Fruit fly (Drosophila melanogaster) whole organism, prepupa: Measurements from ENCODE around the gene CG32091.

Source experiments
- Blimp-1 ChIP-seq: fragments of 200-800 bp; sonication (Bioruptor generic); optimal IDR thresholded peaks from 3 replicates; lab custom pipeline; 2017; ENCODE audit warnings: missing biosample characterization, missing genetic modification characterization, mild to moderate bottlenecking, moderate library complexity, missing genetic modification reagents
- CG10631 ChIP-seq: fragments of 200-800 bp; sonication (Bioruptor generic); optimal IDR thresholded peaks from 2 replicates; lab custom pipeline; 2016; ENCODE audit warnings: missing biosample characterization, missing genetic modification characterization
- CG10669 ChIP-seq: fragments of 200-800 bp; sonication (Bioruptor generic); optimal IDR thresholded peaks from 3 replicates; lab custom pipeline; 2018; ENCODE audit warnings: missing biosample characterization, mild to moderate bottlenecking, missing genetic modification characterization, moderate library complexity
- CG11294 ChIP-seq: fragments of 200-800 bp; sonication (Bioruptor generic); IDR thresholded peaks from 2 replicates; pipeline ENCODE4 v1.3.6; 2022; ENCODE audit warnings: missing biosample characterization, missing genetic modification characterization
- CG11762 ChIP-seq: fragments of 200-800 bp; sonication (Bioruptor generic); optimal IDR thresholded peaks from 3 replicates; lab custom pipeline; 2016; ENCODE audit warnings: missing biosample characterization, missing genetic modification characterization; ENCODE audit not compliant: insufficient read depth
- CG11902 ChIP-seq: fragments of 200-800 bp; sonication (Bioruptor generic); optimal IDR thresholded peaks from 3 replicates; lab custom pipeline; 2016; ENCODE audit warnings: missing biosample characterization, missing genetic modification characterization
- CG15336 ChIP-seq: fragments of 200-800 bp; sonication (Bioruptor generic); IDR thresholded peaks from 2 replicates; pipeline ENCODE4 v1.3.6; 2022; ENCODE audit warnings: missing biosample characterization, missing genetic modification characterization
- CG16779 ChIP-seq: fragments of 200-800 bp; sonication (Bioruptor generic); optimal IDR thresholded peaks from 3 replicates; lab custom pipeline; 2017; ENCODE audit warnings: missing biosample characterization, mild to moderate bottlenecking, missing genetic modification characterization
- CG3032 ChIP-seq: fragments of 200-800 bp; optimal IDR thresholded peaks from 2 replicates; lab custom pipeline; 2019; ENCODE audit warnings: missing biosample characterization, mild to moderate bottlenecking, missing genetic modification characterization, moderate library complexity
- CG31627 ChIP-seq: fragments of 200-800 bp; sonication (Bioruptor generic); optimal IDR thresholded peaks from 3 replicates; lab custom pipeline; 2016; ENCODE audit warnings: missing biosample characterization, missing genetic modification characterization
- CG32006 ChIP-seq: fragments of 200-800 bp; sonication (Bioruptor generic); optimal IDR thresholded peaks from 3 replicates; lab custom pipeline; 2017; ENCODE audit warnings: missing biosample characterization, mild to moderate bottlenecking, missing genetic modification characterization
- CG34406 ChIP-seq: fragments of 200-800 bp; sonication (Bioruptor generic); optimal IDR thresholded peaks from 3 replicates; lab custom pipeline; 2016; ENCODE audit warnings: missing biosample characterization, missing genetic modification characterization
- CG4318 ChIP-seq: fragments of 200-800 bp; sonication (Bioruptor generic); optimal IDR thresholded peaks from 3 replicates; lab custom pipeline; 2017; ENCODE audit warnings: missing biosample characterization, mild to moderate bottlenecking, missing genetic modification characterization
- CG6163 ChIP-seq: fragments of 200-800 bp; sonication (Bioruptor generic); IDR thresholded peaks from 3 replicates; pipeline ENCODE4 v1.3.6; 2022; ENCODE audit warnings: missing biosample characterization, missing genetic modification characterization
- CG6792 ChIP-seq: fragments of 200-800 bp; sonication (Bioruptor generic); optimal IDR thresholded peaks from 3 replicates; lab custom pipeline; 2016; ENCODE audit warnings: missing biosample characterization, missing genetic modification characterization
- CG6808 ChIP-seq: fragments of 200-800 bp; sonication (Bioruptor generic); optimal IDR thresholded peaks from 3 replicates; lab custom pipeline; 2017; ENCODE audit warnings: missing biosample characterization, missing genetic modification characterization, mild to moderate bottlenecking, moderate library complexity, missing genetic modification reagents
- CG6854 ChIP-seq: fragments of 200-800 bp; sonication (Bioruptor generic); optimal IDR thresholded peaks from 2 replicates; lab custom pipeline; 2017; ENCODE audit warnings: missing biosample characterization, mild to moderate bottlenecking, missing genetic modification characterization
- CG7368 ChIP-seq: fragments of 200-800 bp; sonication (Bioruptor generic); optimal IDR thresholded peaks from 3 replicates; lab custom pipeline; 2016; ENCODE audit warnings: missing biosample characterization, missing genetic modification characterization
- CG8119 ChIP-seq: fragments of 200-800 bp; sonication (Bioruptor generic); IDR thresholded peaks from 3 replicates; pipeline ENCODE4 v1.3.6; 2022; ENCODE audit warnings: missing biosample characterization, missing genetic modification characterization
- CG8319 ChIP-seq: fragments of 200-800 bp; sonication (Bioruptor generic); optimal IDR thresholded peaks from 3 replicates; lab custom pipeline; 2016; ENCODE audit warnings: missing biosample characterization, missing genetic modification characterization
- CG8632 ChIP-seq: fragments of 200-800 bp; sonication (Bioruptor generic); optimal IDR thresholded peaks from 3 replicates; lab custom pipeline; 2016; ENCODE audit warnings: missing biosample characterization, missing genetic modification characterization
- CG9139 ChIP-seq: fragments of 200-800 bp; sonication (Bioruptor generic); optimal IDR thresholded peaks from 3 replicates; lab custom pipeline; 2017; ENCODE audit warnings: missing biosample characterization, mild to moderate bottlenecking, missing genetic modification characterization
- Eip75B ChIP-seq: fragments of 200-800 bp; sonication (Bioruptor generic); optimal IDR thresholded peaks from 3 replicates; lab custom pipeline; 2016; ENCODE audit warnings: missing biosample characterization, missing genetic modification characterization
- Eip78C ChIP-seq: fragments of 200-800 bp; sonication (Bioruptor generic); peaks from one replicate; lab custom pipeline; 2016; ENCODE audit warnings: missing biosample characterization, missing genetic modification characterization
- Eip93F ChIP-seq: fragments of 200-800 bp; sonication (Bioruptor generic); optimal IDR thresholded peaks from 2 replicates; lab custom pipeline; 2016; ENCODE audit warnings: missing biosample characterization, mild to moderate bottlenecking, missing genetic modification characterization
- Ets21C ChIP-seq: fragments of 200-800 bp; sonication (Bioruptor generic); optimal IDR thresholded peaks from 3 replicates; lab custom pipeline; 2016; ENCODE audit warnings: missing biosample characterization, missing genetic modification characterization
- Ets96B ChIP-seq: fragments of 200-800 bp; optimal IDR thresholded peaks from 2 replicates; lab custom pipeline; 2019; ENCODE audit warnings: missing biosample characterization, mild to moderate bottlenecking, missing genetic modification characterization, moderate library complexity
- Gug ChIP-seq: fragments of 200-800 bp; sonication (Bioruptor generic); IDR thresholded peaks from 2 replicates; pipeline ENCODE4 v1.3.6; 2022; ENCODE audit warnings: missing biosample characterization, missing genetic modification characterization
- Hr38 ChIP-seq: sonication (Bioruptor generic); optimal IDR thresholded peaks from 2 replicates; lab custom pipeline; 2016; ENCODE audit warnings: missing biosample characterization, missing genetic modification characterization
- Hr39 ChIP-seq: fragments of 200-800 bp; sonication (Bioruptor generic); optimal IDR thresholded peaks from 2 replicates; lab custom pipeline; 2016; ENCODE audit warnings: missing biosample characterization, missing genetic modification characterization
- Lpt ChIP-seq: fragments of 200-800 bp; sonication (Bioruptor generic); optimal IDR thresholded peaks from 3 replicates; lab custom pipeline; 2016; ENCODE audit warnings: missing biosample characterization, missing genetic modification characterization
- Met ChIP-seq: fragments of 200-800 bp; sonication (Bioruptor generic); optimal IDR thresholded peaks from 3 replicates; lab custom pipeline; 2016; ENCODE audit warnings: missing biosample characterization, missing genetic modification characterization
- OdsH ChIP-seq: fragments of 200-800 bp; sonication (Bioruptor generic); optimal IDR thresholded peaks from 3 replicates; lab custom pipeline; 2016; ENCODE audit warnings: missing biosample characterization, missing genetic modification characterization
- Smox ChIP-seq: fragments of 200-800 bp; sonication (Bioruptor generic); optimal IDR thresholded peaks from 3 replicates; lab custom pipeline; 2016; ENCODE audit warnings: missing biosample characterization, missing genetic modification characterization
- Sox102F ChIP-seq: fragments of 200-800 bp; sonication (Bioruptor generic); optimal IDR thresholded peaks from 2 replicates; lab custom pipeline; 2016; ENCODE audit warnings: missing biosample characterization, mild to moderate bottlenecking, missing genetic modification characterization
- Sox14 ChIP-seq: fragments of 200-800 bp; sonication (Bioruptor generic); optimal IDR thresholded peaks from 3 replicates; lab custom pipeline; 2016; ENCODE audit warnings: missing biosample characterization, missing genetic modification characterization
- Sox15 ChIP-seq: fragments of 200-800 bp; sonication (Bioruptor generic); optimal IDR thresholded peaks from 3 replicates; lab custom pipeline; 2016; ENCODE audit warnings: missing biosample characterization, missing genetic modification characterization
- achi ChIP-seq: fragments of 200-800 bp; sonication (Bioruptor generic); optimal IDR thresholded peaks from 3 replicates; lab custom pipeline; 2016; ENCODE audit warnings: missing biosample characterization, missing genetic modification characterization
- acj6 ChIP-seq: fragments of 200-800 bp; sonication (Bioruptor generic); optimal IDR thresholded peaks from 3 replicates; lab custom pipeline; 2016; ENCODE audit warnings: missing biosample characterization, missing genetic modification characterization
- cyc ChIP-seq: fragments of 200-800 bp; sonication (Bioruptor generic); optimal IDR thresholded peaks from 3 replicates; lab custom pipeline; 2016; ENCODE audit warnings: missing biosample characterization, missing genetic modification characterization
- dac ChIP-seq: fragments of 200-800 bp; sonication (Bioruptor generic); optimal IDR thresholded peaks from 2 replicates; lab custom pipeline; 2017; ENCODE audit warnings: missing biosample characterization, mild to moderate bottlenecking, missing genetic modification characterization
- esn ChIP-seq: fragments of 200-800 bp; sonication (Bioruptor generic); optimal IDR thresholded peaks from 2 replicates; lab custom pipeline; 2016; ENCODE audit warnings: missing biosample characterization, mild to moderate bottlenecking, missing genetic modification characterization, moderate library complexity
- fd59A ChIP-seq: fragments of 200-800 bp; sonication (Bioruptor generic); optimal IDR thresholded peaks from 2 replicates; lab custom pipeline; 2017; ENCODE audit warnings: missing biosample characterization, mild to moderate bottlenecking, missing genetic modification characterization, missing genetic modification reagents
- fd85E ChIP-seq: fragments of 200-800 bp; sonication (Bioruptor generic); optimal IDR thresholded peaks from 3 replicates; lab custom pipeline; 2016; ENCODE audit warnings: missing biosample characterization, missing genetic modification characterization
- fkh ChIP-seq: fragments of 200-800 bp; sonication (Bioruptor generic); optimal IDR thresholded peaks from 3 replicates; lab custom pipeline; 2017; ENCODE audit warnings: missing biosample characterization, mild to moderate bottlenecking, missing genetic modification characterization, moderate library complexity
- lz ChIP-seq: fragments of 200-800 bp; sonication (Bioruptor generic); optimal IDR thresholded peaks from 3 replicates; lab custom pipeline; 2016; ENCODE audit warnings: missing biosample characterization, missing genetic modification characterization
- net ChIP-seq: fragments of 200-800 bp; sonication (Bioruptor generic); optimal IDR thresholded peaks from 3 replicates; lab custom pipeline; 2016; ENCODE audit warnings: missing biosample characterization, missing genetic modification characterization
- pdm3 ChIP-seq: fragments of 200-800 bp; sonication (Bioruptor generic); optimal IDR thresholded peaks from 3 replicates; lab custom pipeline; 2016; ENCODE audit warnings: missing biosample characterization, missing genetic modification characterization
- salr ChIP-seq, 2 experiments: fragments of 200-800 bp; sonication (Bioruptor generic); optimal IDR thresholded peaks; 3 replicates each; lab custom pipeline; 2016 to 2018; ENCODE audit warnings: missing biosample characterization in 2 of 2, missing genetic modification characterization in 2 of 2, mild to moderate bottlenecking in 1 of 2
- spab ChIP-seq: fragments of 200-800 bp; sonication (Bioruptor generic); optimal IDR thresholded peaks from 2 replicates; lab custom pipeline; 2017; ENCODE audit warnings: missing biosample characterization, mild to moderate bottlenecking, missing genetic modification characterization, missing genetic modification reagents
- ss ChIP-seq, 2 experiments: fragments of 200-800 bp; sonication (Bioruptor generic); optimal IDR thresholded peaks; 2 replicates in 1 of 2; 3 replicates in 1 of 2; lab custom pipeline; 2017 to 2018; ENCODE audit warnings: mild to moderate bottlenecking in 2 of 2, missing biosample characterization in 2 of 2, missing genetic modification characterization in 2 of 2, moderate library complexity in 1 of 2
- svp ChIP-seq: fragments of 200-800 bp; sonication (Bioruptor generic); peaks from one replicate; lab custom pipeline; 2016; ENCODE audit warnings: missing biosample characterization, missing genetic modification characterization
- topi ChIP-seq: fragments of 200-800 bp; sonication (Bioruptor generic); optimal IDR thresholded peaks from 3 replicates; lab custom pipeline; 2016; ENCODE audit warnings: missing biosample characterization, missing genetic modification characterization

Gene CG32091

dm6 chr3L:11656189-11656588 lies 25.0 kb downstream of the CG32091 start:
- peak; percentile 67 for TF ChIP-seq pdm3
- TF ChIP-seq Hr38 (GFP tag; lab: Kevin White, UChicago) = peak; percentile 6
- TF ChIP-seq OdsH (GFP tag; lab: Kevin White, UChicago) = peak; percentile 62
- peak; percentile 63 for TF ChIP-seq Sox14
- no peak for TF ChIP-seq CG6808
- TF ChIP-seq CG34406 (GFP tag; lab: Kevin White, UChicago) = no peak
- no peak for TF ChIP-seq Met (GFP tag; lab: Kevin White, UChicago)
- no peak for TF ChIP-seq CG8632 (GFP tag; lab: Kevin White, UChicago)
- TF ChIP-seq CG11902 (GFP tag; lab: Kevin White, UChicago) = no peak
- no peak for TF ChIP-seq Hr39 (GFP tag; lab: Kevin White, UChicago)
- peak; percentile 90 for TF ChIP-seq CG15336 (GFP tag; lab: Robert Waterston, UW)
- peak; percentile 44 for TF ChIP-seq CG6792 (GFP tag; lab: Kevin White, UChicago)
- peak; percentile 40 for TF ChIP-seq fd59A
- TF ChIP-seq Gug (GFP tag; lab: Robert Waterston, UW) = peak; percentile 76; the same call in 1 of the 2 replicates
- TF ChIP-seq achi = peak; percentile 65
- peak; percentile 57 for TF ChIP-seq CG10669 (GFP tag; lab: Kevin White, UChicago)
- TF ChIP-seq CG8119 (GFP tag; lab: Robert Waterston, UW) = peak; percentile 86
- no peak for TF ChIP-seq fd85E (GFP tag; lab: Kevin White, UChicago)
- TF ChIP-seq CG3032 (tag; lab: Kevin White, UChicago) = no peak
- no peak for TF ChIP-seq CG9139 (GFP tag; lab: Kevin White, UChicago)
- peak; percentile 48 for TF ChIP-seq dac
- no peak for TF ChIP-seq Lpt (GFP tag; lab: Kevin White, UChicago)
- TF ChIP-seq spab (GFP tag; lab: Kevin White, UChicago) = peak; percentile 16
- TF ChIP-seq CG6163 (GFP tag; lab: Robert Waterston, UW) = peak; percentile 89
- no peak for TF ChIP-seq ss (GFP tag; optimal IDR thresholded peaks at IDR 0.05; lab: Kevin White, UChicago)
- peak; percentile 39 for TF ChIP-seq acj6
- peak; percentile 40 for TF ChIP-seq CG10631 (GFP tag; lab: Kevin White, UChicago)
- peak; percentile 64 for TF ChIP-seq Eip78C
- no peak for TF ChIP-seq esn (GFP tag; lab: Kevin White, UChicago)
- TF ChIP-seq Sox102F (GFP tag; lab: Kevin White, UChicago) = no peak
- no peak for TF ChIP-seq Blimp-1 (GFP tag; lab: Kevin White, UChicago)
- no peak for TF ChIP-seq Eip93F (GFP tag; lab: Kevin White, UChicago)
- TF ChIP-seq lz (GFP tag; lab: Kevin White, UChicago) = no peak
- peak; percentile 35 for TF ChIP-seq svp (GFP tag; lab: Kevin White, UChicago)
- peak; percentile 53 for TF ChIP-seq net (GFP tag; lab: Kevin White, UChicago)
- no peak for TF ChIP-seq fkh (GFP tag; lab: Kevin White, UChicago)
- TF ChIP-seq topi = no peak
- no peak for TF ChIP-seq CG31627
- peak; percentile 32 for TF ChIP-seq CG11762
- TF ChIP-seq Ets96B = peak; percentile 65
- no peak for TF ChIP-seq CG6854 (GFP tag; lab: Kevin White, UChicago)
- TF ChIP-seq CG8319 (GFP tag; lab: Kevin White, UChicago) = no peak
- peak; percentile 47 for TF ChIP-seq CG4318
- peak in 1 of 2 experiments; percentile 25 for TF ChIP-seq salr (GFP tag; optimal IDR thresholded peaks at IDR 0.05; lab: Kevin White, UChicago)
- peak; percentile 24 for TF ChIP-seq CG16779
- TF ChIP-seq Eip75B (GFP tag; lab: Kevin White, UChicago) = no peak
- peak; percentile 82 for TF ChIP-seq CG32006
- TF ChIP-seq Smox (GFP tag; lab: Kevin White, UChicago) = no peak
- TF ChIP-seq Sox15 (GFP tag; lab: Kevin White, UChicago) = no peak
- TF ChIP-seq Ets21C = no peak
- peak; percentile 3 for TF ChIP-seq cyc (GFP tag; lab: Kevin White, UChicago)
- TF ChIP-seq CG11294 = peak; percentile 82
- peak; percentile 21 for TF ChIP-seq CG7368
